Worm (Caenorhabditis elegans): ENCODE results near the gene C50B8.4.

DNA sequence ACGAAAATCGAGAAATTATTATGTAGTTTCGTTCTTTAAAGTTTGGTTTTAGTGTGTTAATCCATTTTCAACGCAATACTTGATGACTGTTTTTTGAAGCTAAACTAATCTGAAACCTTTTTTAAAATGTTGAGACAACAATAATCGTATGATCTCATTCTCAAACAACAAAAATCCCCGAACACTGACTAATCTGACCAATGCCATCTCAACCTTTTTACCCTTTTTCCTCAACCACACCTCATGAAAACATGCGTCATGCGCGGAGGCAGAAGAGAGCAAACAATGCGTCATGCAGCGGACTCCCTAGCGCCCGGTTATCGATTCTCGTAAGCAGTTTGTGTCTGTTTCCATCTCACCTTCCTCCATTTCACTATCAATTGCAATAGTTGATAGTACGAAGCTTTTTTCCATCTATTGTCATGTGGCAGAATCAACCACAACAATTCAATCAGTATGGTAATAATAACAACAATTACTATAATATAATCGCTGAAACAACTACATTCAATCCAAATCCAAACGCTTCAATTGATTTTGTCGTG, at the start of gene C50B8.4:
- TF ChIP-seq ceh-82 (tag; optimal IDR thresholded peaks at IDR 0.05) (no peak), nhr-6 (tag; optimal IDR thresholded peaks at IDR 0.05) (no peak), snpc-4 (tag; optimal IDR thresholded peaks at IDR 0.05) (no peak), crh-2 (tag; optimal IDR thresholded peaks at IDR 0.05) (no peak), ztf-4 (tag; optimal IDR thresholded peaks at IDR 0.05) (no peak), elt-3 (tag; optimal IDR thresholded peaks at IDR 0.05) (no peak), nhr-23 (tag; optimal IDR thresholded peaks at IDR 0.05) (no peak), lsy-2 (tag; optimal IDR thresholded peaks at IDR 0.05) (no peak)

Data from whole organism, L2 larva.